Fruit fly (Drosophila melanogaster) whole organism, wandering third instar larva: ENCODE measurements around the gene CG17145.

ENCODE experiments used
- CrebA ChIP-seq: fragments of 200-800 bp; sonication (Bioruptor generic); optimal IDR thresholded peaks from 2 replicates; lab custom pipeline; 2016; ENCODE audit warnings: missing biosample characterization, mild to moderate bottlenecking, missing genetic modification characterization, borderline replicate concordance
- HLH106 ChIP-seq: fragments of 200-800 bp; optimal IDR thresholded peaks from 3 replicates; lab custom pipeline; 2019; ENCODE audit warnings: missing biosample characterization, mild to moderate bottlenecking, missing genetic modification characterization, moderate library complexity
- Hnf4 ChIP-seq: fragments of 200-800 bp; sonication (Bioruptor generic); optimal IDR thresholded peaks from 2 replicates; lab custom pipeline; 2016; ENCODE audit warnings: missing biosample characterization, mild to moderate bottlenecking, missing genetic modification characterization
- Hr78 ChIP-seq: fragments of >200 bp; optimal IDR thresholded peaks from 2 replicates; lab custom pipeline; 2017; ENCODE audit warnings: missing biosample characterization, missing genetic modification characterization
- N ChIP-seq: fragments of >200 bp; optimal IDR thresholded peaks from 2 replicates; lab custom pipeline; 2018; ENCODE audit warnings: missing biosample characterization, missing external identifiers, missing genetic modification characterization
- OdsH ChIP-seq: fragments of 200-800 bp; sonication (Bioruptor generic); optimal IDR thresholded peaks from 2 replicates; lab custom pipeline; 2016; ENCODE audit warnings: missing biosample characterization, mild to moderate bottlenecking, missing genetic modification characterization
- Vsx2 ChIP-seq: fragments of 200-300, 225-300 bp; sonication (Bioruptor generic); optimal IDR thresholded peaks from 2 replicates; lab custom pipeline; 2018; ENCODE audit warnings: missing biosample characterization, missing genetic modification characterization; ENCODE audit not compliant: partially characterized antibody
- dsf ChIP-seq: sonication (Bioruptor generic); optimal IDR thresholded peaks from 2 replicates; lab custom pipeline; 2016; ENCODE audit warnings: missing biosample characterization, missing genetic modification characterization, borderline replicate concordance
- fru ChIP-seq: fragments of 200-800 bp; sonication (Bioruptor generic); optimal IDR thresholded peaks from 3 replicates; lab custom pipeline; 2016; ENCODE audit warnings: missing biosample characterization, mild to moderate bottlenecking, missing genetic modification characterization
- jim ChIP-seq: fragments of 175-275, 200-325 bp; sonication (Bioruptor generic); optimal IDR thresholded peaks from 2 replicates; lab custom pipeline; 2016; ENCODE audit warnings: missing biosample characterization, mild to moderate bottlenecking, missing genetic modification characterization
- pan ChIP-seq: fragments of >200 bp; optimal IDR thresholded peaks from 2 replicates; lab custom pipeline; 2017
- psq ChIP-seq: fragments of 200-800 bp; sonication (Bioruptor generic); optimal IDR thresholded peaks from 3 replicates; lab custom pipeline; 2017; ENCODE audit warnings: missing biosample characterization, mild to moderate bottlenecking, missing genetic modification characterization, moderate library complexity
- sage ChIP-seq: fragments of 200-800 bp; sonication (Bioruptor generic); optimal IDR thresholded peaks from 2 replicates; lab custom pipeline; 2016; ENCODE audit warnings: missing biosample characterization, mild to moderate bottlenecking, missing genetic modification characterization
- usp ChIP-seq: fragments of >200 bp; optimal IDR thresholded peaks from 2 replicates; lab custom pipeline; 2017; ENCODE audit warnings: missing biosample characterization, missing genetic modification characterization

DNA sequence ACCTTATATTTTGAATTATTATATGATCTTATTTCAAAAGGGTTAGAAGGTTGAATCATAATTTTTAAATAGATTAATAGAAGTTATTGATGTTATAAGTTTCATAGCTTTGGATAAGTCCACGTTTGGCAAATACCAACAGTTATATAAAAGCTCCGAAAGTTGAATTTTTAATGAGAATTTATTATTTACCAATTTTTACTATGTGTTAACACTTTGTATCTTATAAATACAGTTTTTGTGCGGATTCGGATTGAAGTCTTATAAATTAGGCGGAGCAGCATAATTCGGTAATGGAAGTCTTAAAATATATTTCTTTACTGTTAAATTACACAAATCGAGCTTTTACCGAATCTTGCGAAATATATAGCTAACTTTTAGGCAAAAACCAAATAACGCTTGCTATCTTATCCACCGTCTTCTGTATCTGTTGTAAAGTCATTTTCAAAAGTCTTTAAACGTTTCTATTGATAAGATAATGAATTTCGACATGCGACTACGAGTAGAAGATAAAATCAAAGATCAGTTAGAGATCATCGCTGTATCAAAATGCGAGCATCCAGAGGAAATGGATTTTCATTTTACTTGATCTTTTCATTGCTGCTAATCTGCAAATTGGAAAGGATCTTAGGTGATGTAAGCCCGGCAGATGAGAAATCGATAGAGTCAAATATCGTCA, 21.9 kb upstream of the CG17145 start, which contains the start of gene CG42833:
- TF ChIP-seq OdsH, result no peak
- no peak for TF ChIP-seq Hr78 (GFP tag; lab: Kevin White, UChicago)
- TF ChIP-seq dsf (GFP tag; lab: Kevin White, UChicago), result no peak
- TF ChIP-seq sage (GFP tag; lab: Kevin White, UChicago), result peak; percentile 36
- no peak for TF ChIP-seq fru (GFP tag; lab: Kevin White, UChicago)
- TF ChIP-seq usp, result no peak
- no peak for TF ChIP-seq HLH106 (tag; lab: Kevin White, UChicago)
- TF ChIP-seq Vsx2 (GFP tag; lab: Kevin White, UChicago), result no peak
- no peak for TF ChIP-seq psq
- TF ChIP-seq CrebA (GFP tag; lab: Kevin White, UChicago), result peak; percentile 3
- TF ChIP-seq jim (GFP tag; lab: Kevin White, UChicago), result no peak
- no peak for TF ChIP-seq pan
- TF ChIP-seq N (GFP tag; lab: Kevin White, UChicago), result no peak
- no peak for TF ChIP-seq Hnf4 (GFP tag; lab: Kevin White, UChicago)
